Fruit fly (Drosophila melanogaster) whole organism, embryonic: ENCODE results near the gene CG12112.

Experiments
- Atf3 ChIP-seq: fragments of 200-800 bp; sonication (Bioruptor generic); optimal IDR thresholded peaks from 3 replicates; lab custom pipeline; 2016; ENCODE audit warnings: missing biosample characterization, missing genetic modification characterization
- BtbVII ChIP-seq: fragments of 200-800 bp; sonication (Bioruptor generic); optimal IDR thresholded peaks from 3 replicates; lab custom pipeline; 2017; ENCODE audit warnings: missing biosample characterization, mild to moderate bottlenecking, missing genetic modification characterization
- CG11398 ChIP-seq: fragments of 200-800 bp; sonication (Bioruptor generic); optimal IDR thresholded peaks from 2 replicates; lab custom pipeline; 2016; ENCODE audit warnings: missing biosample characterization, missing genetic modification characterization
- CG11504 ChIP-seq: fragments of 200-800 bp; sonication (Bioruptor generic); optimal IDR thresholded peaks from 3 replicates; lab custom pipeline; 2019; ENCODE audit warnings: missing biosample characterization, mild to moderate bottlenecking, missing genetic modification characterization, moderate library complexity
- CG12155 ChIP-seq: fragments of 200-800 bp; sonication (Bioruptor generic); optimal IDR thresholded peaks from 3 replicates; lab custom pipeline; 2016; ENCODE audit warnings: missing biosample characterization, missing genetic modification characterization
- CG12236 ChIP-seq: fragments of 200-800 bp; sonication (Bioruptor generic); optimal IDR thresholded peaks from 2 replicates; lab custom pipeline; 2016; ENCODE audit warnings: missing biosample characterization, missing genetic modification characterization
- CG1529 ChIP-seq: fragments of 200-800 bp; sonication (Bioruptor generic); optimal IDR thresholded peaks from 3 replicates; lab custom pipeline; 2018; ENCODE audit warnings: missing biosample characterization, missing genetic modification characterization
- CG16813 ChIP-seq: fragments of 200-800 bp; sonication (Bioruptor generic); IDR thresholded peaks from 3 replicates; pipeline ENCODE4 v1.3.6; 2022; ENCODE audit warnings: missing biosample characterization, missing genetic modification characterization; ENCODE audit not compliant: partially characterized antibody
- CG17385 ChIP-seq: fragments of 200-800 bp; sonication (Bioruptor generic); optimal IDR thresholded peaks from 3 replicates; lab custom pipeline; 2018; ENCODE audit warnings: missing biosample characterization, mild to moderate bottlenecking, missing genetic modification characterization
- CG2875 ChIP-seq: fragments of 200-800 bp; sonication (Bioruptor generic); optimal IDR thresholded peaks from 2 replicates; lab custom pipeline; 2017; ENCODE audit warnings: missing biosample characterization, mild to moderate bottlenecking, missing genetic modification characterization, missing genetic modification reagents
- CG31388 ChIP-seq: fragments of 200-800 bp; sonication (Bioruptor generic); optimal IDR thresholded peaks from 2 replicates; lab custom pipeline; 2016; ENCODE audit warnings: missing biosample characterization, missing genetic modification characterization
- CG3995 ChIP-seq: fragments of 200-800 bp; sonication (Bioruptor generic); optimal IDR thresholded peaks from 3 replicates; lab custom pipeline; 2016; ENCODE audit warnings: missing biosample characterization, missing genetic modification characterization
- CG6765 ChIP-seq: fragments of 200-800 bp; sonication (Bioruptor generic); optimal IDR thresholded peaks from 3 replicates; lab custom pipeline; 2017; ENCODE audit warnings: missing biosample characterization, mild to moderate bottlenecking, missing genetic modification characterization
- CG6813 ChIP-seq: fragments of 200-800 bp; sonication (Bioruptor generic); optimal IDR thresholded peaks from 2 replicates; lab custom pipeline; 2017; ENCODE audit warnings: missing biosample characterization, missing genetic modification characterization, mild to moderate bottlenecking, moderate library complexity, missing genetic modification reagents
- CG7372 ChIP-seq: fragments of 200-800 bp; sonication (Bioruptor generic); IDR thresholded peaks from 2 replicates; pipeline ENCODE4 v1.3.6; 2022; ENCODE audit warnings: missing biosample characterization, missing genetic modification characterization
- CG7963 ChIP-seq: fragments of 200-800 bp; sonication (Bioruptor generic); IDR thresholded peaks from 3 replicates; pipeline ENCODE4 v1.3.6; 2022; ENCODE audit warnings: missing biosample characterization, missing genetic modification characterization; ENCODE audit not compliant: partially characterized antibody
- CHES-1-like ChIP-seq: fragments of 200-800 bp; sonication (Bioruptor generic); optimal IDR thresholded peaks from 2 replicates; lab custom pipeline; 2016; ENCODE audit warnings: missing biosample characterization, missing genetic modification characterization
- D ChIP-seq, 2 experiments: fragments of 200-800 bp in 1 of 2; fragments of >200 bp in 1 of 2; sonication (Bioruptor generic) in 1 of 2; optimal IDR thresholded peaks; 2 replicates in 1 of 2; 3 replicates in 1 of 2; lab custom pipeline; 2017; ENCODE audit warnings: mild to moderate bottlenecking in 1 of 2, missing biosample characterization in 1 of 2, missing genetic modification characterization in 1 of 2, missing genetic modification reagents in 1 of 2
- E2f1 ChIP-seq: fragments of 200-800 bp; sonication (Bioruptor generic); IDR thresholded peaks from 2 replicates; pipeline ENCODE4 v1.3.6; 2022; ENCODE audit warnings: missing biosample characterization, missing genetic modification characterization
- Hr39 ChIP-seq: fragments of >200 bp; optimal IDR thresholded peaks from 2 replicates; lab custom pipeline; 2017
- Med ChIP-seq: fragments of 200-800 bp; sonication (Bioruptor generic); peaks from one replicate; lab custom pipeline; 2016; ENCODE audit warnings: missing biosample characterization, missing genetic modification characterization, mild to moderate bottlenecking, inconsistent platforms, moderate library complexity
- Oli ChIP-seq: fragments of 200-800 bp; sonication (Bioruptor generic); optimal IDR thresholded peaks from 2 replicates; lab custom pipeline; 2018; ENCODE audit warnings: missing biosample characterization, mild to moderate bottlenecking, missing genetic modification characterization, moderate library complexity
- Opbp ChIP-seq: fragments of 200-800 bp; sonication (Bioruptor generic); IDR thresholded peaks from 3 replicates; pipeline ENCODE4 v1.3.6; 2022; ENCODE audit warnings: missing biosample characterization, missing genetic modification characterization; ENCODE audit not compliant: partially characterized antibody
- Poxn ChIP-seq: fragments of 200-800 bp; sonication (Bioruptor generic); IDR thresholded peaks from 2 replicates; pipeline ENCODE4 v1.3.6; 2022; ENCODE audit warnings: missing biosample characterization, missing genetic modification characterization
- Rx ChIP-seq: fragments of 200-800 bp; sonication (Bioruptor generic); IDR thresholded peaks from 2 replicates; pipeline ENCODE4 v1.3.6; 2022; ENCODE audit warnings: missing biosample characterization, missing genetic modification characterization
- Six4 ChIP-seq: fragments of 200-800 bp; sonication (Bioruptor generic); optimal IDR thresholded peaks from 2 replicates; lab custom pipeline; 2016; ENCODE audit warnings: missing biosample characterization, missing genetic modification characterization
- Sox100B ChIP-seq: fragments of 200-800 bp; sonication (Bioruptor generic); optimal IDR thresholded peaks from 3 replicates; lab custom pipeline; 2018; ENCODE audit warnings: missing biosample characterization, mild to moderate bottlenecking, missing genetic modification characterization
- Stat92E ChIP-seq, 3 experiments: fragments of >200 bp in 2 of 3; fragments of 200-800 bp in 1 of 3; sonication (Bioruptor generic) in 1 of 3; optimal IDR thresholded peaks; 2 replicates each; lab custom pipeline; 2017 to 2019; ENCODE audit warnings: missing biosample characterization in 3 of 3, missing genetic modification characterization in 3 of 3, mild to moderate bottlenecking in 1 of 3, moderate library complexity in 1 of 3
- Trl ChIP-seq, 3 experiments: fragments of >200 bp in 2 of 3; fragments of 200-800 bp in 1 of 3; sonication (Bioruptor generic) in 1 of 3; optimal IDR thresholded peaks; 2 replicates in 1 of 3; 3 replicates in 2 of 3; lab custom pipeline; 2016 to 2017; ENCODE audit warnings: missing biosample characterization in 1 of 3, missing genetic modification characterization in 1 of 3
- Xbp1 ChIP-seq: fragments of 200-800 bp; sonication (Bioruptor generic); optimal IDR thresholded peaks from 3 replicates; lab custom pipeline; 2016; ENCODE audit warnings: missing biosample characterization, mild to moderate bottlenecking, missing genetic modification characterization
- ato ChIP-seq: fragments of 200-800 bp; sonication (Bioruptor generic); IDR thresholded peaks from 2 replicates; pipeline ENCODE4 v1.3.6; 2022; ENCODE audit warnings: missing biosample characterization, missing genetic modification characterization; ENCODE audit not compliant: partially characterized antibody
- bbx ChIP-seq: fragments of 200-800 bp; sonication (Bioruptor generic); IDR thresholded peaks from 2 replicates; pipeline ENCODE4 v1.3.6; 2022; ENCODE audit warnings: missing biosample characterization, missing genetic modification characterization; ENCODE audit not compliant: partially characterized antibody
- cg ChIP-seq: fragments of 200-800 bp; sonication (Bioruptor generic); optimal IDR thresholded peaks from 3 replicates; lab custom pipeline; 2019; ENCODE audit warnings: missing biosample characterization, mild to moderate bottlenecking, missing genetic modification characterization, moderate library complexity
- crp ChIP-seq, 2 experiments: fragments of 200-800 bp; sonication (Bioruptor generic); optimal IDR thresholded peaks; 2 replicates in 1 of 2; 3 replicates in 1 of 2; lab custom pipeline; 2017; ENCODE audit warnings: missing biosample characterization in 2 of 2, missing genetic modification characterization in 2 of 2, mild to moderate bottlenecking in 1 of 2, moderate library complexity in 1 of 2
- dm ChIP-seq: fragments of 200-800 bp; sonication (Bioruptor generic); optimal IDR thresholded peaks from 3 replicates; lab custom pipeline; 2016; ENCODE audit warnings: missing biosample characterization, missing genetic modification characterization
- dysf ChIP-seq: fragments of 200-800 bp; sonication (Bioruptor generic); IDR thresholded peaks from 3 replicates; pipeline ENCODE4 v1.3.6; 2022; ENCODE audit warnings: missing biosample characterization, missing genetic modification characterization
- gt ChIP-seq: fragments of 200-800 bp; sonication (Bioruptor generic); IDR thresholded peaks from 2 replicates; pipeline ENCODE4 v1.3.6; 2022; ENCODE audit warnings: missing biosample characterization, missing genetic modification characterization
- mam ChIP-seq: fragments of 200-800 bp; sonication (Bioruptor generic); optimal IDR thresholded peaks from 3 replicates; lab custom pipeline; 2016; ENCODE audit warnings: missing biosample characterization, missing genetic modification characterization
- nmo ChIP-seq: fragments of 200-800 bp; sonication (Bioruptor generic); optimal IDR thresholded peaks from 2 replicates; lab custom pipeline; 2018; ENCODE audit warnings: missing biosample characterization, mild to moderate bottlenecking, missing genetic modification characterization, moderate library complexity
- pros ChIP-seq: fragments of 200-800 bp; sonication (Bioruptor generic); optimal IDR thresholded peaks from 3 replicates; lab custom pipeline; 2019; ENCODE audit warnings: missing biosample characterization, mild to moderate bottlenecking, missing genetic modification characterization, moderate library complexity
- run ChIP-seq: fragments of 200-800 bp; sonication (Bioruptor generic); optimal IDR thresholded peaks from 3 replicates; lab custom pipeline; 2018; ENCODE audit warnings: missing biosample characterization, mild to moderate bottlenecking, missing genetic modification characterization
- sima ChIP-seq: fragments of 200-800 bp; sonication (Bioruptor generic); optimal IDR thresholded peaks from 2 replicates; lab custom pipeline; 2016; ENCODE audit warnings: missing biosample characterization, missing genetic modification characterization
- sqz ChIP-seq: fragments of 200-800 bp; sonication (Bioruptor generic); optimal IDR thresholded peaks from 3 replicates; lab custom pipeline; 2018; ENCODE audit warnings: missing biosample characterization, mild to moderate bottlenecking, missing genetic modification characterization
- sr ChIP-seq: fragments of 200-800 bp; sonication (Bioruptor generic); IDR thresholded peaks from 3 replicates; pipeline ENCODE4 v1.3.6; 2022; ENCODE audit warnings: missing biosample characterization, missing genetic modification characterization
- trem ChIP-seq: fragments of 200-800 bp; optimal IDR thresholded peaks from 3 replicates; lab custom pipeline; 2019; ENCODE audit warnings: missing biosample characterization, mild to moderate bottlenecking, missing genetic modification characterization, moderate library complexity
- trh ChIP-seq: fragments of 200-800 bp; sonication (Bioruptor generic); optimal IDR thresholded peaks from 2 replicates; lab custom pipeline; 2016; ENCODE audit warnings: missing biosample characterization, missing genetic modification characterization
- vvl ChIP-seq: fragments of 200-800 bp; sonication (Bioruptor generic); IDR thresholded peaks from 2 replicates; pipeline ENCODE4 v1.3.6; 2022; ENCODE audit warnings: missing biosample characterization, missing genetic modification characterization
- zen ChIP-seq: fragments of 200-800 bp; sonication (Bioruptor generic); optimal IDR thresholded peaks from 3 replicates; lab custom pipeline; 2018; ENCODE audit warnings: missing biosample characterization, mild to moderate bottlenecking, missing genetic modification characterization, moderate library complexity
- zfh1 ChIP-seq: fragments of 200-800 bp; sonication (Bioruptor generic); IDR thresholded peaks from 3 replicates; pipeline ENCODE4 v1.3.6; 2022; ENCODE audit warnings: missing biosample characterization, missing genetic modification characterization

CG12112 gene

DNA sequence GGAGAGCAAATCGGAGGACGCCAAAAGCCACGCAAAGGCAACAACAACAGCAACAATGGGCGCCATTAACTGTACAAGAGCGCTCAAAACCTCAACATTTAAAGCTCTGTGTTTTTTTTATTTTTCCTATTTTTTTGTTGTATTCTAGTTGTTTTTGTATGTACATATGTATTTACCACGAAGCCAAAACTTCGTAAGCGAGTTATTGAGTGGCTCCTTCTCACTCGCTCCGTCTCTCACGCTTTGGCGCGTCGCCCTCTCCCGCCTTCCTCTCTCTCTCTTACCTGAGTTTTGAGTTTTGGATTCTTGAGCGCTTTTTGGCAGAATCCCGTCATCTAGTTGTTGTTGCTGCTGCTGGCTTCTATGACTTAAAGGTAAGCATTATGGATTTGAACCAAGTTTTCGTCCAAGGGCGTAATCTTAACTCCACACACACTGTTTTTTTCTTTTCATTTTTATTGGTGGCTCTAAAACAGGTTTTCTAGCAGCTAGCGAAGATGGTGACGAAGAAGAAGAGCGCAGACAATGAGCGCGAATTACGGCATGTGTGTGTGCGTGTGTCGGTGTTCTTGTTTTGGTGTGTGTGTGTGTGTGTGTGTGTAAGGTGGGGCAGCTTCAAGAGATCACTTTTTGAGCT, 41.8 kb downstream of the CG12112 start:
- no peak for TF ChIP-seq sima
- peak; percentile 54 for TF ChIP-seq sqz (GFP tag; lab: Kevin White, UChicago)
- no peak for TF ChIP-seq Oli (tag; lab: Kevin White, UChicago)
- TF ChIP-seq Med = peak; percentile 55
- TF ChIP-seq dm (GFP tag; lab: Kevin White, UChicago) = no peak
- no peak for TF ChIP-seq D (optimal IDR thresholded peaks at IDR 0.05; lab: Kevin White, UChicago)
- TF ChIP-seq D (GFP tag; optimal IDR thresholded peaks at IDR 0.05; lab: Kevin White, UChicago) = no peak
- peak; percentile 89 for TF ChIP-seq pros (GFP tag; lab: Kevin White, UChicago)
- no peak for TF ChIP-seq CG7372
- no peak for TF ChIP-seq CG12155 (GFP tag; lab: Kevin White, UChicago)
- no peak for TF ChIP-seq Xbp1 (GFP tag; lab: Kevin White, UChicago)
- no peak for TF ChIP-seq trh (GFP tag; lab: Kevin White, UChicago)
- no peak for TF ChIP-seq Six4 (GFP tag; lab: Kevin White, UChicago)
- TF ChIP-seq Hr39 (lab: Kevin White, UChicago) = no peak
- TF ChIP-seq CG3995 (GFP tag; lab: Kevin White, UChicago) = no peak
- no peak for TF ChIP-seq zen
- TF ChIP-seq dysf = no peak
- TF ChIP-seq cg (GFP tag; lab: Kevin White, UChicago) = peak; percentile 83
- no peak for TF ChIP-seq CG1529 (GFP tag; lab: Kevin White, UChicago)
- no peak for TF ChIP-seq CG7963 (GFP tag; lab: Robert Waterston, UW)
- TF ChIP-seq Sox100B (GFP tag; lab: Kevin White, UChicago) = no peak
- TF ChIP-seq Atf3 = no peak
- no peak for TF ChIP-seq sr (GFP tag; lab: Robert Waterston, UW)
- no peak for TF ChIP-seq CG6765
- no peak for TF ChIP-seq trem (tag; lab: Kevin White, UChicago)
- TF ChIP-seq bbx (GFP tag; lab: Robert Waterston, UW) = no peak
- TF ChIP-seq vvl = no peak
- no peak for TF ChIP-seq zfh1 (GFP tag; lab: Robert Waterston, UW)
- TF ChIP-seq Poxn (GFP tag; lab: Robert Waterston, UW) = no peak
- TF ChIP-seq nmo (GFP tag; lab: Kevin White, UChicago) = no peak
- no peak for TF ChIP-seq Stat92E (GFP tag; optimal IDR thresholded peaks at IDR 0.05; lab: Kevin White, UChicago)
- TF ChIP-seq crp (GFP tag; optimal IDR thresholded peaks at IDR 0.05; lab: Kevin White, UChicago) = no peak
- TF ChIP-seq CG2875 = no peak
- no peak for TF ChIP-seq gt (GFP tag; lab: Robert Waterston, UW)
- no peak for TF ChIP-seq CG16813 (GFP tag; lab: Robert Waterston, UW)
- TF ChIP-seq CHES-1-like (GFP tag; lab: Kevin White, UChicago) = no peak
- no peak for TF ChIP-seq Opbp (GFP tag; lab: Robert Waterston, UW)
- TF ChIP-seq CG11398 = no peak
- peak; percentile 71 to 87 for TF ChIP-seq Trl (optimal IDR thresholded peaks at IDR 0.05; lab: Kevin White, UChicago)
- TF ChIP-seq Trl (GFP tag; optimal IDR thresholded peaks at IDR 0.05; lab: Kevin White, UChicago) = no peak
- no peak for TF ChIP-seq Rx (GFP tag; lab: Robert Waterston, UW)
- peak; percentile 84 for TF ChIP-seq CG17385 (GFP tag; lab: Kevin White, UChicago)
- no peak for TF ChIP-seq CG31388 (GFP tag; lab: Kevin White, UChicago)
- no peak for TF ChIP-seq E2f1
- no peak for TF ChIP-seq BtbVII (GFP tag; lab: Kevin White, UChicago)
- TF ChIP-seq run (tag; lab: Kevin White, UChicago) = no peak
- no peak for TF ChIP-seq CG6813 (GFP tag; lab: Kevin White, UChicago)
- TF ChIP-seq mam (GFP tag; lab: Kevin White, UChicago) = no peak
- TF ChIP-seq CG11504 (tag; lab: Kevin White, UChicago) = no peak
- TF ChIP-seq CG12236 (GFP tag; lab: Kevin White, UChicago) = no peak
- TF ChIP-seq ato (GFP tag; lab: Robert Waterston, UW) = no peak
